Fruit fly (Drosophila melanogaster) ovary, adult (tissue): Measurements from ENCODE around the gene CG42688.

Source experiments
- CG17801 ChIP-seq: fragments of 200-800 bp; optimal IDR thresholded peaks from 2 replicates; lab custom pipeline; 2019; ENCODE audit warnings: missing biosample characterization, mild to moderate bottlenecking, missing genetic modification characterization, moderate library complexity; ENCODE audit not compliant: partially characterized antibody

CG42688 gene

DNA sequence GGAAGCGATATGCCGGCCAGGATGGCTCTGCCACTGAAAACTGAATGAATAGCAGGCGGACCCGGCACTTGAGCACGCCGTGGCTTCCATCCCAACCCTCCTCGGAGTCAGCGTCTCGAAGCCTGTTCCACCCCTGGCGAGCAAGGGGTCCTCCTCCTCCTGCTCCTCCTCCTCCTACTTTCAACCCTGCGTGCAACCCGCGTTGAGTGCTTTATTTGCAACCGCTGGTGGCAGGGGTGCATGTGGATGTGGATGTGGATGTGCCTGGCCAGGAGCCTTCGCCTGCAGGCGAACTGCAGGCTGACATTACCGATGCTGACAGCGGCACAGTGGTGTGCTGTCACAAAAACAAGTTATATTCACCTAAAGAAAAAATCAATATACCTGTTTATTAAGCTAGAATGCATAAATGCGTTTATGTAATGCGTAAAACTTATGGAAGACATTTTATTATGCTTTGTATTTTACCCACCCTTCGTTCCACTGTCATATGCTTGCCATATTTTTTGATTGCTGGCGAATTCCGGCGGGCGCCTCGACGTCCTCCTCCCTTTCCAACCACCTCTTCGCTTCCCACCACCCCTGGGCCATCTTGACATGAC is 13.9 kb upstream of the CG42688 start:
- TF ChIP-seq CG17801 (GFP tag; lab: Kevin White, UChicago), result no peak

DNA sequence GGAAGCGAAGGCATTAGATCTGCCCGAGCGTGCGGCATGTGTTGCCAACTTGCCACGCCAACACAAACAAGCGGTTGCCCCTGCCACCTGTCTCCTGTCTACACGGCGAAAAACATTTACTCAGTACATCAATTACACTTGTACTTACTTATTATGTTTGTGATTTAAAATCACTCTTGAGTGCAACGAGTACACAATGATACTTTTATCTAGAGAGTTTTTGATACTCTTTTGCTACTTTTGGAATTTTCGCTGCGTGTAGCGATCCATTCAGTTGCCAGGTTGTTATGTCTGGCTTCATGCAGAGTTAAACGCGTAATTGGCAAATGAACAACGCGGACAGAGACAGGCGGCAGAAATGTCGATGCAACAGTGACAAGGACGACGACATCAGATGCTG is 11.1 kb upstream of the CG42688 start:
- no peak for TF ChIP-seq CG17801 (GFP tag; lab: Kevin White, UChicago)

DNA sequence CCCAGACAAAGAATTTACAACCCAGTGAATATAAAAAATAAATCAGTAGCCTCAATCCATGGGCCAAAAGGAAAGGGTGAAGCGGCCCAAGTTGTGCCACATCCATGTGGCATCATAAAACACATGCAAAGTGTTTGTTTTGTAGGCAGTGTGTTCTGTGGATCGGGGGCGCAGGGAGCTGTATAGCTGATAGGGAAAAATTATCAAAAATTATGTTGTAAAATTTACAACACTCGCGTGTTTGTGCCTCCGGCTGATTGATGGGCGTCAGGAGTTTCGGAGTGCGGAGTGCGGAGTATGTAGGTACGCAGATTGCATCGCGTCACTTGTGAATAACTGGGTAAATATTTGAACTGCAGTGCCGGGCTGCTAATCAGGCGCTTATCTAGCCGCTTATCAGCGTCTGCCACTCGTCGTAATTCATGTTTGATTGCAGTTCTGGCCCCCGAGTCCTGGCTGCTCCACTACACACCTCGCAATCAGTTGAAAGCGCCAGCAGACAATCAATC is 9.2 kb upstream of the CG42688 start:
- no peak for TF ChIP-seq CG17801 (GFP tag; lab: Kevin White, UChicago)

DNA sequence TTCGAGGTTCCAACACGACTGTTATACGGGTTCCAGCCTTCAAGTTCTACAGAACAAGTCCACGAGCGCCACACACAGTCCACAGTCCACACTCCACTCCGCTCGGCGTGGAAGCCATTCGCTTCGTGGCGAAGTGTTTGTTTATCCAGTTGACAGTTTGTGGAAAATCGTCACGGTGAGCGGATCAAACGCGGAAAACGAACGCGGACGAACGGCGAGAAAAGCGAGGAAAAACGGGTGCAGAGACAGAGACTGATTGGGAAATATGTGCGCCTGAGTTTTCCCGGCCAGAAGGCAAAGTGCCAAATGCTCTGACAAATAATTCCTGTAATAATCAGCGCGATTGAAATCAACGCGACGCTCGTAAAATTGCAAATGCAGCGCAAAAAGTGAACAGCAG is 7.6 kb upstream of the CG42688 start, which contains the start of gene drl:
drl (plus strand) TSS at position 148 of the 400 bp plus-strand sequence.
- TF ChIP-seq CG17801 (GFP tag; lab: Kevin White, UChicago), result peak; percentile 19

DNA sequence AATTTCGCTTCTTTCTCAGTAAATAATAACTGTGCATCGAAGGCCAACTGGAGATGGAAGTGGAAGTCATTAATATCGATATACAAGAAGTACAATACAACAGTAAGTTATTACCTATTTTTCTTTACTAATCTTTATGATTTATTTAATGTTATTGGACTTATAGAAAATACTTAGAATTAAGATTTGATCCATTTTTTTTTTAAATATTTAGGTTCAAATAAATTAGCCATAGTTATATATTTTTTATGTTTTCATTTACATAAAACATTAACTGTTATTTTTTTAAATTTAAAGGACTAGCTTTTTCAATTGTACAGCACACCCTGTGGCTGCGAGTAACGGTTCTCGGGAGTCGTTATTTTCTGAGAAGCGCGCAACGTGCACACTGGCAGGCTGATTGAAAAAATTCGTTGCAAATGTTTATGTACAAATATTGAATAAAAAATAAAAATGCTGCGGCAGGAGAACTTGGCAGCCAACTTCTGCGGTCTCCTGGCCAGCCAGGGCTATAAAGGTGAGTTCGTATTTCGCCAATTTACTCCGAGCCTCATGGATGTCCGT is 3.1 kb upstream of the CG42688 start, which contains the start of the genes gammaTub37C and pigeon:
gammaTub37C (minus strand) TSS at position 51 of the 564 bp plus-strand sequence.
pigeon (plus strand) TSS at position 368 of the 564 bp plus-strand sequence.
- no peak for TF ChIP-seq CG17801 (GFP tag; lab: Kevin White, UChicago)

DNA sequence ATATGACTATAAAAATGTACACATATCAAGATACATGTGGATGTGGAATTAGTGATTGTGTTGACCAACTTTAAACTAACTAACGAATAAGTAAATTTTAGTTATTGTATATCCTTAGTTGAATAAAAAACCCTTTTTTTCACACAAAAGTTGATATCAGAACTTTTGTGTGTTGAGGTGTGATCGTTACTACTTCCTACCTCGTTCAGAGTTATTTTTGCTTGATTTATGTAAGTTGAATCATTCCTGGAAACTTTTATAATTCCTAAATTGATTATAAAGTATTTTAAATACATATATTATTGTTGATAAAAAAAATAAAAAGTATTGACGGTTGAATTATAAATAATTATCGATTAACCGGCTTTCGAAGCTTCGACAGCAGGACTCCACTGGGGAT is 1.1 kb upstream of the CG42688 start, which contains the start of gene CG46059:
CG46059 (minus strand) TSS at position 101 of the 400 bp plus-strand sequence.
- no peak for TF ChIP-seq CG17801 (GFP tag; lab: Kevin White, UChicago)

DNA sequence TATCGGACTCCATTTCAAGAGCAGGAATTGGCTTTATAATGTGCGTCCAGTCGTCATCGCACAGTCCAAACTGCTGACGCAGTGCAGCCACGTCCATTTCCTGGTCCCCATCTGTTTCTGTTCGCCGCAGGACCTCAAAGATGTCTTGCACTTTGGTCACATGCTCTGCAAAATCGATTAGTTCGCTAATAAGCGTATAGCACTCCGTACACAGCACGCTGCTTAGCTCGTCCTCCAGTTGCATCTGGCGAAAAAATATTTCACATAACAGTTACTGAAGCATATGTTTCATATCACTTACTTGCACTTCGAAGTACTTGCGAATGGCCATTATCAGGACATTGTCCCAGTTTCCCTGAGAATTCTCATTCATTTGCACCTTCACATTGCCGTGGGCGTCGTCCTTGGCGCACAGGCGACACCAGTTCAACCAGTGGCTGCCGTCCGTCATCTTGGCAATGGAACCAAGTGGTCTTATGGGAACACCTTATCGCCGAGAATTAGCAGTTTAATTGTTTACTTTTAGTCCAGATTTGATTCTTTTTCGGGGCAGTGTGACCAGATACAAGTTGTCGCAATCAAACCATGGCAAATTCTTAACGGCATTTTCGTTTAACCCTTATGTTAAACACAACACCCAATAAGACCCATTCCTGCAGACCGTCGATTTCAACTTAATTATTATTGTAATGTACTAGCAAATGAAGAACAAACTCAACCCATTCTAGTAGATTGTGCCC is 1.3 kb downstream of the CG42688 start, which contains the start of gene CG17568:
CG17568 (minus strand) TSS at position 550 of the 740 bp plus-strand sequence.
- no peak for TF ChIP-seq CG17801 (GFP tag; lab: Kevin White, UChicago)

DNA sequence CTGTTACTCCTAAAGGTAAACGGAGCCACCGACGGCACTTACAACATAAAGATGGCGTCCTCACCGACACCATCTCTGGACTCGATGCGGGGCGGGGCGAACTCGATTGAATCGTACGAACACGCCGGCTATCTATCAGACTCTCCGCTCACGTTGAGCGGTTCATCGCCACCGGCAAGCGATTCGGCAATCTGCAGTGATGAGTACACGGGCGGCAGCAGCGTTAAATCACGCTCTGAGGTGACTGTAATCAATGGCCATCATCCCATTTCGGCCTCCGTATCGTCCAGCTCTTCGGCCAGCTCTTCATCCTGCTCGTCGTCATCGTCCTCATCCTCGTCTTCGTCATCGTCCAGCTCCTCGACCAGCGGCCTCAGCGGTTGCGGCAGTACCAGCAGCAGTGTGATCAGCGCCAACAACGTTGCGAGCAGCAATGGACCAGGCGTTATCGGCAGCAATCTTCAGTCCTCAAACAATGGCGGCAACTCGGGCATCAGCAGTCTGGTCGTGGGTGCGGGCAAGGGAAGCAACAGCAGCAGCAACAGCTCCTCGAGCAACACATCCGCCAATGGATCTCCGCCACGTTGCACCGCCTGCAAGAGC is 14.4 kb downstream of the CG42688 start:
- no peak for TF ChIP-seq CG17801 (GFP tag; lab: Kevin White, UChicago)

DNA sequence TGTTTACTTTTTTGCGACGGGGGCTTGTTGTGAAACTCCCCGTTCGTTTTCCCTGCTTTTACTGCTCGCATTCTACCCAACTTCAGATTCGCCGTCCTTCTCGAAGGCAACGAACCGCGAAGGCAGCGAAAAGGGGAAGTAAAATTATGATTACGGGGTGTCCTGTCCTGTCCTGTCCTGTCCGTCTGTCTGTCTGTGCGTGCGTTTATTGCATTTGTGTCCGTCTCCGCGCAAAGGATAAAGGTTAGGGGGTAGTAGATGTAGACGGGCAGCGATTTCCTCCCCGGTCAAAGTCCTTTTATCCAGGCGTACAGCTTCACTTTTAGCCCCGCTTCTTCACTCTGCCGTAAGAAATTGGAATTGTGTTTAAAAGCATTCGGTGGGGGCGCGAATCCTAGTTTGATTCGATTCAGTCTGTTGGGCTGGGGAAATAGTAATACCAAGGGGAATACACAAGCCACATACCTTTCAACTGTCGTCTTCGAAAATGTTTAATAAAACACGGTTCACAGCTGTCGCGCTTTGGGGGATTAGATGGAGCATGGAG is 15.4 kb downstream of the CG42688 start:
- TF ChIP-seq CG17801 (GFP tag; lab: Kevin White, UChicago), result no peak

DNA sequence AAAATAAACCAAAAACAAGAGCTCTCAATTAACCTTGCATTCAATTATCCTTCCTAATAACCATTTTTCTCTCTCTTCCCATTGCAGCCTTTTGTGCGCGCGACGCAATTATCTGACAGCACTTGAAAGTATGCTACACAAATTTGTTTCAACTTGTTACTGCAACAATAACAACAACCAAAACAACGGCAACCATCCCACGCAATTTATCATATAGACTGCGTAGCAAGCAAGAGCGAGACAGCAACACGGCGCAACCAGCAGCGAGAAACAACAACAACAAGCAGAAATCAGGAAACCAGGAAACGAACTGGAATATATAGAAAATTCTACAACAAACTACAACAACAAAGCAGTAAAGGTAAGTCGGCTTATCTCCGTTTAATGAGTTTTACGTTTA is 16.6 kb downstream of the CG42688 start:
- TF ChIP-seq CG17801 (GFP tag; lab: Kevin White, UChicago), result peak; percentile 39

DNA sequence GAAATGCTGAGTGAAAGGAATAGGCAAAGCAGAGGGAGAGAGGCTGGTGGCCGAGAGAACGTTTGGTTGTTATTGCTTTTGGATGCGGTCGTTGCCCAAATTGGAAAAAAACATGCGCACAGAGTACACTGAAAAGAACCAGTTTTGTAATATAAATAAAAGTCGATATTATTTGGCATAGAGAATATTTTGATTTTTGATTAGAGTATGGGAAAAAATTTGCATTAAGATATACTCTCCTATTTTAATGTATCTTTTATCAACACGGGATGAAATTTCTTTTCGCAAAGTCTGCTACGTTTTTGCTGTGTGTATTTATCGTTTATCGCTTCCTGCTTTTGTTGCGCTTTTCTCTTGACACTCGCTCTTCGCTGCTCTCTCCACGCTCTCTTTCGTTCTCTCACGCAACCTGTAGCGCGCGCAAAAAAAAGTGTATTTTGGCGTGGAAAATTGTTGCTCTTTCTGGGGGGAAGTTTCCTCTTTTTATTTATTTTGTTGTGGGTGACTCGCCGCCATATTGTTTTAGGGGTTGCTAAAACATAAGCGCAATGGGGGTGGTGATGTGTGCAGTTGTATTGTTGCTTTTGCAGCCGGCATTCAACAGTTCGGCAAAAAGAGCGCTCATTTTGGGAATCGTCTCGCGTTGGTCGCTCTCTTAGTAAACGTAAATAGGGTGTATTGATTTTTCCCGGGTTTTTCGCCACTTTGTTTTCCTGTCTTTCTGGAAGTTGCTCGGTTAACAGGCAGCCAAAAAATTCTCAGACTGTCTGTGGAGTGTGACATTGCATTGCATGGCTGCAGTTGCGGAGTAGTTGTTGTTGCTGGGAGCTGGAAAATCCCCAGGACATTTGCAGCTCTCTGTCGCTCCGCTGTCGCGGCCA is 17.4 kb downstream of the CG42688 start:
- peak; percentile 84 for TF ChIP-seq CG17801 (GFP tag; lab: Kevin White, UChicago)

DNA sequence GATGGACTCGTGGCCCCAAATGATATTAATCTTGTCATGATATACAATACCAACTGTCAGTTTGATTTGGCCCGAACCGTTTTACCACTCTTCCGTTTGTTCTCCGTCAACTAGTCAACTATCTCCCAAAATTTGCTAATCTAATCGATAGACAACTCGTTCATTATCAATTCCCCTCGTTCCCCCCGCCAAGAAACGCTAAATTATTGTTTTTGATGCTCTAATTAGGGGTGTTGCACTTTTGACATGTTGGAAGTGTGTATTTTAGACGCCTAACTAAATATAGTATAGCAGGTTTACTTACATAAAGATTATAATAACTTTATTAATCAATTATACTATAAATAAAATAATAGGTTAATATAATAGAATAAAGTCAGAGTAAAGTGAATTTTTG is 18.6 kb downstream of the CG42688 start:
- TF ChIP-seq CG17801 (GFP tag; lab: Kevin White, UChicago), result no peak

DNA sequence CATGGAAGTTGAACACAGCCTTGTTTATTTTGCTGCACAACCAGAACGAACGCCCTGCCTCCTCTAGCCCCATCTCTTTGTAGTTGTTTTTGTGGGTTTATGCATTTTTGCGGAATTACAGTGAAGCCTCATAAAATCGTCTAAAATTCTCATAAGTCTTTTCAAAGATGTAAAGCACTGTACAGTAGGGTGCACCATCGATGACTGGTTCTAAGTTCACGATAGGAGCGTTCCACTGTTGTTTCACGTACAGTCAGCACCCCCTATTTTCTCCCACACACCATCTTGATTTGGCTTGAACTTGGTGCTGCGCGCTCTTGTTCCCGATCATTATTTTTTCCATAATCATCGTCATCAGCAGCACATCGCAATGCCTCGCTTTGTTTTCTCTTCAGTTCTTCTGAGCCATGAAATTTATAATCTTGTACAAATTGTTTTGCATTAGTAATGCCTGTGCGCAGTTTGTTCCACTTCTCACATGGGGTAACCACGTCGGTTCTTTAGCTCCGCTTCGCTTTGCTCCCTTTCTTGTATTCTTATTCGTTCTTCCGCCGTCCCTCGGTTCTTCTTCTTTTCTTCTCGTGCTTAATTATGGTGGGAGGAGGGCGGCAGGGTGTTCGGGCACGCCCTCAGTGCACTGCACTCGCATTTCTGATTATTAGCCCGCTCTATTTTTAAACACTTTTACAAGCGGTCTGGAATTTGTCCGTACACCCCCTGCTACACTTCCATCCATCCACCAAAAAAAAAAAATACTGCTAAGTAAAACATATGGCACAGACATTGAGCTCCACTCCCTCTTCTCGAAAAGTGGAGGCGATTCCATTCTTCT is 19.3 kb downstream of the CG42688 start:
- no peak for TF ChIP-seq CG17801 (GFP tag; lab: Kevin White, UChicago)
